Worm (Caenorhabditis elegans): ENCODE data around the gene pha-4.
A peak's percentile ranks its signal among the peaks of the same experiment; 100 is the strongest.

pha-4 gene

ce11 chrV:20789105-20789504 is 36.3 kb downstream of the pha-4 start, which contains the start of gene tpan-1:
TSS of gene tpan-1 (plus strand) at chrV:20789502.
- TF ChIP-seq ceh-13 (GFP tag; optimal IDR thresholded peaks at IDR 0.05) (no peak), hnd-1 (tag; optimal IDR thresholded peaks at IDR 0.05) (no peak), pes-1 (GFP tag; IDR thresholded peaks at IDR 0.05) (no peak), ceh-36 (tag; optimal IDR thresholded peaks at IDR 0.05) (no peak), hmg-4 (GFP tag; optimal IDR thresholded peaks at IDR 0.05) (no peak), F13C5.2 (tag; optimal IDR thresholded peaks at IDR 0.05) (no peak)

- TF ChIP-seq hmg-4 (GFP tag; optimal IDR thresholded peaks at IDR 0.05) = no peak
- TF ChIP-seq scrt-1 (GFP tag; IDR thresholded peaks at IDR 0.05) = no peak
- no peak for TF ChIP-seq hmbx-1 (tag; optimal IDR thresholded peaks at IDR 0.05)
- no peak for TF ChIP-seq hnd-1 (tag; optimal IDR thresholded peaks at IDR 0.05)
- no peak for TF ChIP-seq B0310.2 (tag; optimal IDR thresholded peaks at IDR 0.05)
- no peak for TF ChIP-seq flt-1 (GFP tag; IDR thresholded peaks at IDR 0.05)
- no peak for TF ChIP-seq ceh-13 (GFP tag; optimal IDR thresholded peaks at IDR 0.05)
- no peak for TF ChIP-seq sea-1 (GFP tag; conservative IDR thresholded peaks at IDR 0.05)
- no peak for TF ChIP-seq aly-1 (tag; optimal IDR thresholded peaks at IDR 0.05)
- no peak for TF ChIP-seq tbx-11 (GFP tag; IDR thresholded peaks at IDR 0.05)
- TF ChIP-seq pes-1 (GFP tag; IDR thresholded peaks at IDR 0.05) = no peak
- TF ChIP-seq tra-4 (tag; optimal IDR thresholded peaks at IDR 0.05) = no peak
- no peak for TF ChIP-seq ceh-36 (tag; optimal IDR thresholded peaks at IDR 0.05)
- TF ChIP-seq F13C5.2 (tag; optimal IDR thresholded peaks at IDR 0.05) = no peak
- TF ChIP-seq tbx-37 (GFP tag; conservative IDR thresholded peaks at IDR 0.05) = no peak
- no peak for TF ChIP-seq ama-1 (optimal IDR thresholded peaks at IDR 0.05)
- no peak for TF ChIP-seq ets-7 (tag; optimal IDR thresholded peaks at IDR 0.05)
Measured at ce11 chrV:20790011-20790410, 37.2 kb downstream of the pha-4 start, which contains the start of gene Y44A6D.1. TSS of gene Y44A6D.1 (minus strand) at chrV:20790033.

- TF ChIP-seq tbx-11 (GFP tag; IDR thresholded peaks at IDR 0.05) (no peak), sea-1 (GFP tag; conservative IDR thresholded peaks at IDR 0.05) (no peak), scrt-1 (GFP tag; IDR thresholded peaks at IDR 0.05) (no peak), F13C5.2 (tag; optimal IDR thresholded peaks at IDR 0.05) (no peak), tbx-37 (GFP tag; conservative IDR thresholded peaks at IDR 0.05) (no peak), hmg-4 (GFP tag; optimal IDR thresholded peaks at IDR 0.05) (no peak), ceh-13 (GFP tag; optimal IDR thresholded peaks at IDR 0.05) (no peak), tra-4 (tag; optimal IDR thresholded peaks at IDR 0.05) (no peak), pes-1 (GFP tag; IDR thresholded peaks at IDR 0.05) (no peak), ama-1 (optimal IDR thresholded peaks at IDR 0.05) (no peak), hnd-1 (tag; optimal IDR thresholded peaks at IDR 0.05) (no peak), hmbx-1 (tag; optimal IDR thresholded peaks at IDR 0.05) (no peak), flt-1 (GFP tag; IDR thresholded peaks at IDR 0.05) (no peak)
Measured at ce11 chrV:20790616-20791015, 37.8 kb downstream of the pha-4 start.

ce11 chrV:20792371-20792890 is 39.6 kb downstream of the pha-4 start, which contains the start of gene Y44A6D.3:
TSS of gene Y44A6D.3 (minus strand) at chrV:20792421.
- TF ChIP-seq tbx-11 (GFP tag; IDR thresholded peaks at IDR 0.05) = no peak
- no peak for TF ChIP-seq aly-1 (tag; optimal IDR thresholded peaks at IDR 0.05)
- no peak for TF ChIP-seq sea-1 (GFP tag; conservative IDR thresholded peaks at IDR 0.05)
- no peak for TF ChIP-seq F13C5.2 (tag; optimal IDR thresholded peaks at IDR 0.05)
- TF ChIP-seq ets-7 (tag; optimal IDR thresholded peaks at IDR 0.05) = no peak
- no peak for TF ChIP-seq flt-1 (GFP tag; IDR thresholded peaks at IDR 0.05)
- no peak for TF ChIP-seq ceh-36 (tag; optimal IDR thresholded peaks at IDR 0.05)
- TF ChIP-seq tbx-37 (GFP tag; conservative IDR thresholded peaks at IDR 0.05) = no peak
- TF ChIP-seq ama-1 (optimal IDR thresholded peaks at IDR 0.05) = no peak
- TF ChIP-seq B0310.2 (tag; optimal IDR thresholded peaks at IDR 0.05) = no peak

- TF ChIP-seq tbx-37 (GFP tag; conservative IDR thresholded peaks at IDR 0.05) (no peak), B0310.2 (tag; optimal IDR thresholded peaks at IDR 0.05) (no peak), tra-4 (tag; optimal IDR thresholded peaks at IDR 0.05) (no peak), pes-1 (GFP tag; IDR thresholded peaks at IDR 0.05) (peak; percentile 41; the same call in 1 of the 2 replicates)
Measured at ce11 chrV:20793761-20794160, 40.9 kb downstream of the pha-4 start.

- TF ChIP-seq ceh-13 (GFP tag; optimal IDR thresholded peaks at IDR 0.05) (no peak), hmg-4 (GFP tag; optimal IDR thresholded peaks at IDR 0.05) (no peak), ceh-36 (tag; optimal IDR thresholded peaks at IDR 0.05) (no peak), hnd-1 (tag; optimal IDR thresholded peaks at IDR 0.05) (no peak)
Measured at ce11 chrV:20797918-20798317, 45.1 kb downstream of the pha-4 start, which contains the start of gene sdf-9. TSS of gene sdf-9 (plus strand) at chrV:20798218.

ce11 chrV:20802906-20803305 is 50.1 kb downstream of the pha-4 start, which contains the start of gene Y44A6D.5:
TSS of gene Y44A6D.5 (minus strand) at chrV:20803006.
- TF ChIP-seq scrt-1 (GFP tag; IDR thresholded peaks at IDR 0.05) (no peak), tbx-11 (GFP tag; IDR thresholded peaks at IDR 0.05) (no peak), F13C5.2 (tag; optimal IDR thresholded peaks at IDR 0.05) (no peak), tbx-37 (GFP tag; conservative IDR thresholded peaks at IDR 0.05) (no peak), aly-1 (tag; optimal IDR thresholded peaks at IDR 0.05) (no peak), ets-7 (tag; optimal IDR thresholded peaks at IDR 0.05) (no peak), hnd-1 (tag; optimal IDR thresholded peaks at IDR 0.05) (no peak), flt-1 (GFP tag; IDR thresholded peaks at IDR 0.05) (no peak), sea-1 (GFP tag; conservative IDR thresholded peaks at IDR 0.05) (no peak)

- TF ChIP-seq flt-1 (GFP tag; IDR thresholded peaks at IDR 0.05) (no peak), tbx-11 (GFP tag; IDR thresholded peaks at IDR 0.05) (no peak), ceh-13 (GFP tag; optimal IDR thresholded peaks at IDR 0.05) (no peak), sea-1 (GFP tag; conservative IDR thresholded peaks at IDR 0.05) (no peak), ceh-36 (tag; optimal IDR thresholded peaks at IDR 0.05) (no peak)
Measured at ce11 chrV:20807038-20807437, 54.2 kb downstream of the pha-4 start, which contains the start of gene Y44A6D.6. TSS of gene Y44A6D.6 (plus strand) at chrV:20807338.
